Fruit fly (Drosophila melanogaster) whole organism, embryonic: ENCODE measurements around the gene CG45065.

Experiments
- Antp ChIP-seq: fragments of 200-800 bp; sonication (Bioruptor generic); optimal IDR thresholded peaks from 3 replicates; lab custom pipeline; 2016; ENCODE audit warnings: missing biosample characterization, missing genetic modification characterization
- Asciz ChIP-seq: fragments of 200-800 bp; sonication (Bioruptor generic); optimal IDR thresholded peaks from 2 replicates; lab custom pipeline; 2017; ENCODE audit warnings: missing biosample characterization, mild to moderate bottlenecking, missing genetic modification characterization, missing genetic modification reagents
- Atf3 ChIP-seq: fragments of 200-800 bp; sonication (Bioruptor generic); optimal IDR thresholded peaks from 3 replicates; lab custom pipeline; 2016; ENCODE audit warnings: missing biosample characterization, missing genetic modification characterization
- Bdp1 ChIP-seq: fragments of 200-800 bp; sonication (Bioruptor generic); optimal IDR thresholded peaks from 3 replicates; lab custom pipeline; 2016; ENCODE audit warnings: missing biosample characterization, missing genetic modification characterization
- CG11247 ChIP-seq: fragments of 200-800 bp; sonication (Bioruptor generic); IDR thresholded peaks from 2 replicates; pipeline ENCODE4 v1.3.6; 2022; ENCODE audit warnings: missing biosample characterization, missing genetic modification characterization
- CG13624 ChIP-seq: fragments of 200-800 bp; sonication (Bioruptor generic); optimal IDR thresholded peaks from 2 replicates; lab custom pipeline; 2016; ENCODE audit warnings: missing biosample characterization, missing genetic modification characterization
- CG13894 ChIP-seq: fragments of 200-800 bp; sonication (Bioruptor generic); optimal IDR thresholded peaks from 3 replicates; lab custom pipeline; 2018; ENCODE audit warnings: missing biosample characterization, mild to moderate bottlenecking, missing genetic modification characterization, moderate library complexity
- CG14050 ChIP-seq: fragments of 200-800 bp; sonication (Bioruptor generic); IDR thresholded peaks from 3 replicates; pipeline ENCODE4 v1.3.6; 2022; ENCODE audit warnings: missing biosample characterization, missing genetic modification characterization
- CG14710 ChIP-seq: fragments of 200-800 bp; sonication (Bioruptor generic); optimal IDR thresholded peaks from 3 replicates; lab custom pipeline; 2019; ENCODE audit warnings: missing biosample characterization, mild to moderate bottlenecking, missing genetic modification characterization, moderate library complexity
- CG15479 ChIP-seq: fragments of 200-800 bp; sonication (Bioruptor generic); optimal IDR thresholded peaks from 3 replicates; lab custom pipeline; 2019; ENCODE audit warnings: missing biosample characterization, mild to moderate bottlenecking, missing genetic modification characterization, moderate library complexity
- CG1603 ChIP-seq: fragments of 200-800 bp; sonication (Bioruptor generic); optimal IDR thresholded peaks from 2 replicates; lab custom pipeline; 2019; ENCODE audit warnings: missing biosample characterization, mild to moderate bottlenecking, missing genetic modification characterization, moderate library complexity
- CG17328 ChIP-seq: fragments of 200-800 bp; sonication (Bioruptor generic); IDR thresholded peaks from 2 replicates; pipeline ENCODE4 v1.3.6; 2022; ENCODE audit warnings: missing biosample characterization, missing genetic modification characterization
- CG17802 ChIP-seq: fragments of 200-800 bp; sonication (Bioruptor generic); optimal IDR thresholded peaks from 2 replicates; lab custom pipeline; 2018; ENCODE audit warnings: missing biosample characterization, mild to moderate bottlenecking, missing genetic modification characterization, moderate library complexity
- CG18011 ChIP-seq: fragments of 200-800 bp; sonication (Bioruptor generic); optimal IDR thresholded peaks from 2 replicates; lab custom pipeline; 2017; ENCODE audit warnings: missing biosample characterization, missing genetic modification characterization, mild to moderate bottlenecking, moderate library complexity, missing genotype
- CG2116 ChIP-seq: fragments of 200-800 bp; sonication (Bioruptor generic); optimal IDR thresholded peaks from 3 replicates; lab custom pipeline; 2018; ENCODE audit warnings: missing biosample characterization, mild to moderate bottlenecking, missing genetic modification characterization
- CG3163 ChIP-seq: fragments of 200-800 bp; sonication (Bioruptor generic); optimal IDR thresholded peaks from 3 replicates; lab custom pipeline; 2016; ENCODE audit warnings: missing biosample characterization, missing genetic modification characterization
- CG3995 ChIP-seq: fragments of 200-800 bp; sonication (Bioruptor generic); optimal IDR thresholded peaks from 3 replicates; lab custom pipeline; 2016; ENCODE audit warnings: missing biosample characterization, missing genetic modification characterization
- CG4282 ChIP-seq: fragments of 200-800 bp; sonication (Bioruptor generic); optimal IDR thresholded peaks from 2 replicates; lab custom pipeline; 2016; ENCODE audit warnings: missing biosample characterization, missing genetic modification characterization
- CG4820 ChIP-seq: fragments of 200-800 bp; sonication (Bioruptor generic); optimal IDR thresholded peaks from 3 replicates; lab custom pipeline; 2016; ENCODE audit warnings: missing biosample characterization, missing genetic modification characterization
- CG5245 ChIP-seq: fragments of 200-800 bp; sonication (Bioruptor generic); optimal IDR thresholded peaks from 3 replicates; lab custom pipeline; 2016; ENCODE audit warnings: missing biosample characterization, missing genetic modification characterization
- CG7357 ChIP-seq: fragments of 200-800 bp; sonication (Bioruptor generic); IDR thresholded peaks from 3 replicates; pipeline ENCODE4 v1.3.6; 2022; ENCODE audit warnings: missing biosample characterization, missing genetic modification characterization
- CG8924 ChIP-seq: fragments of 200-800 bp; optimal IDR thresholded peaks from 3 replicates; lab custom pipeline; 2019; ENCODE audit warnings: missing biosample characterization, mild to moderate bottlenecking, missing genetic modification characterization, moderate library complexity
- E2f1 ChIP-seq: fragments of 200-800 bp; sonication (Bioruptor generic); IDR thresholded peaks from 2 replicates; pipeline ENCODE4 v1.3.6; 2022; ENCODE audit warnings: missing biosample characterization, missing genetic modification characterization
- Ets97D ChIP-seq: fragments of 200-800 bp; sonication (Bioruptor generic); optimal IDR thresholded peaks from 3 replicates; lab custom pipeline; 2016; ENCODE audit warnings: missing biosample characterization, missing genetic modification characterization
- Fer3 ChIP-seq: fragments of 200-800 bp; sonication (Bioruptor generic); optimal IDR thresholded peaks from 2 replicates; lab custom pipeline; 2018; ENCODE audit warnings: missing biosample characterization, mild to moderate bottlenecking, missing genetic modification characterization, moderate library complexity
- Hsf ChIP-seq: fragments of 200-800 bp; sonication (Bioruptor generic); optimal IDR thresholded peaks from 3 replicates; lab custom pipeline; 2016; ENCODE audit warnings: missing biosample characterization, missing genetic modification characterization
- Lpt ChIP-seq: fragments of >200 bp; optimal IDR thresholded peaks from 2 replicates; lab custom pipeline; 2018; ENCODE audit warnings: missing biosample characterization, missing genetic modification characterization
- MBD-R2 ChIP-seq: fragments of 200-800 bp; sonication (Bioruptor generic); IDR thresholded peaks from 2 replicates; pipeline ENCODE4 v1.3.6; 2022; ENCODE audit warnings: missing biosample characterization, missing genetic modification characterization
- Mes4 ChIP-seq: fragments of 200-800 bp; sonication (Bioruptor generic); optimal IDR thresholded peaks from 2 replicates; lab custom pipeline; 2016; ENCODE audit warnings: missing biosample characterization, missing genetic modification characterization
- NC2β ChIP-seq: fragments of 200-800 bp; sonication (Bioruptor generic); optimal IDR thresholded peaks from 2 replicates; lab custom pipeline; 2016; ENCODE audit warnings: missing biosample characterization, missing genetic modification characterization
- Sox100B ChIP-seq: fragments of 200-800 bp; sonication (Bioruptor generic); optimal IDR thresholded peaks from 3 replicates; lab custom pipeline; 2018; ENCODE audit warnings: missing biosample characterization, mild to moderate bottlenecking, missing genetic modification characterization
- Sry-δ ChIP-seq: fragments of 200-800 bp; sonication (Bioruptor generic); optimal IDR thresholded peaks from 2 replicates; lab custom pipeline; 2016; ENCODE audit warnings: missing biosample characterization, missing genetic modification characterization
- TFAM ChIP-seq: fragments of 200-800 bp; sonication (Bioruptor generic); optimal IDR thresholded peaks from 2 replicates; lab custom pipeline; 2017; ENCODE audit warnings: missing biosample characterization, missing genetic modification characterization, inconsistent platforms
- Vsx1 ChIP-seq: fragments of 200-800 bp; sonication (Bioruptor generic); optimal IDR thresholded peaks from 2 replicates; lab custom pipeline; 2017; ENCODE audit warnings: missing biosample characterization, mild to moderate bottlenecking, missing genetic modification characterization, missing genetic modification reagents
- Xbp1 ChIP-seq: fragments of 200-800 bp; sonication (Bioruptor generic); optimal IDR thresholded peaks from 3 replicates; lab custom pipeline; 2016; ENCODE audit warnings: missing biosample characterization, mild to moderate bottlenecking, missing genetic modification characterization
- abd-A ChIP-seq: fragments of 200-800 bp; sonication (Bioruptor generic); optimal IDR thresholded peaks from 3 replicates; lab custom pipeline; 2019; ENCODE audit warnings: missing biosample characterization, mild to moderate bottlenecking, missing genetic modification characterization, moderate library complexity
- ftz-f1 ChIP-seq: fragments of 200-800 bp; sonication (Bioruptor generic); optimal IDR thresholded peaks from 2 replicates; lab custom pipeline; 2016; ENCODE audit warnings: missing biosample characterization, missing genetic modification characterization
- gce ChIP-seq: fragments of 200-800 bp; sonication (Bioruptor generic); IDR thresholded peaks from 3 replicates; pipeline ENCODE4 v1.3.6; 2022; ENCODE audit warnings: missing biosample characterization, missing genetic modification characterization
- h ChIP-seq: fragments of >200 bp; optimal IDR thresholded peaks from 2 replicates; lab custom pipeline; 2017
- lab ChIP-seq: fragments of 200-800 bp; sonication (Bioruptor generic); optimal IDR thresholded peaks from 3 replicates; lab custom pipeline; 2017; ENCODE audit warnings: missing biosample characterization, missing genetic modification characterization, mild to moderate bottlenecking, moderate library complexity, missing genetic modification reagents
- lola ChIP-seq, 3 experiments: fragments of >200 bp in 2 of 3; fragments of 200-800 bp in 1 of 3; sonication (Bioruptor generic) in 1 of 3; optimal IDR thresholded peaks; 2 replicates each; lab custom pipeline; 2017 to 2019; ENCODE audit warnings: missing biosample characterization in 3 of 3, missing genetic modification characterization in 3 of 3, mild to moderate bottlenecking in 1 of 3, moderate library complexity in 1 of 3
- otp ChIP-seq: fragments of 200-800 bp; sonication (Bioruptor generic); IDR thresholded peaks from 3 replicates; pipeline ENCODE4, ENCODE4 v1.3.6; 2022; ENCODE audit warnings: missing biosample characterization, missing genetic modification characterization
- pum ChIP-seq: fragments of 200-800 bp; sonication (Bioruptor generic); optimal IDR thresholded peaks from 2 replicates; lab custom pipeline; 2016; ENCODE audit warnings: missing biosample characterization, missing genetic modification characterization
- sens ChIP-seq: fragments of 200-800 bp; sonication (Bioruptor generic); peaks from one replicate; lab custom pipeline; 2016; ENCODE audit warnings: missing biosample characterization, missing genetic modification characterization
- sima ChIP-seq: fragments of 200-800 bp; sonication (Bioruptor generic); optimal IDR thresholded peaks from 2 replicates; lab custom pipeline; 2016; ENCODE audit warnings: missing biosample characterization, missing genetic modification characterization
- tio ChIP-seq: fragments of 200-800 bp; sonication (Bioruptor generic); optimal IDR thresholded peaks from 2 replicates; lab custom pipeline; 2017; ENCODE audit warnings: missing biosample characterization, missing genetic modification characterization, inconsistent platforms
- toy ChIP-seq: fragments of 200-800 bp; sonication (Bioruptor generic); IDR thresholded peaks from 2 replicates; pipeline ENCODE4 v1.3.6; 2022; ENCODE audit warnings: missing biosample characterization, missing genetic modification characterization
- tup ChIP-seq: fragments of 200-800 bp; sonication (Bioruptor generic); optimal IDR thresholded peaks from 2 replicates; lab custom pipeline; 2016; ENCODE audit warnings: missing biosample characterization, mild to moderate bottlenecking, missing genetic modification characterization, moderate library complexity
- wdn ChIP-seq: fragments of 200-800 bp; sonication (Bioruptor generic); IDR thresholded peaks from 2 replicates; pipeline ENCODE4 v1.3.6; 2022; ENCODE audit warnings: missing biosample characterization, missing genetic modification characterization
- z ChIP-seq: fragments of 200-800 bp; sonication (Bioruptor generic); IDR thresholded peaks from 3 replicates; pipeline ENCODE4 v1.3.6; 2022; ENCODE audit warnings: missing biosample characterization, missing genetic modification characterization
- zfh2 ChIP-seq: fragments of 200-800 bp; sonication (Bioruptor generic); optimal IDR thresholded peaks from 2 replicates; lab custom pipeline; 2016; ENCODE audit warnings: missing biosample characterization, missing genetic modification characterization

CG45065 gene

DNA sequence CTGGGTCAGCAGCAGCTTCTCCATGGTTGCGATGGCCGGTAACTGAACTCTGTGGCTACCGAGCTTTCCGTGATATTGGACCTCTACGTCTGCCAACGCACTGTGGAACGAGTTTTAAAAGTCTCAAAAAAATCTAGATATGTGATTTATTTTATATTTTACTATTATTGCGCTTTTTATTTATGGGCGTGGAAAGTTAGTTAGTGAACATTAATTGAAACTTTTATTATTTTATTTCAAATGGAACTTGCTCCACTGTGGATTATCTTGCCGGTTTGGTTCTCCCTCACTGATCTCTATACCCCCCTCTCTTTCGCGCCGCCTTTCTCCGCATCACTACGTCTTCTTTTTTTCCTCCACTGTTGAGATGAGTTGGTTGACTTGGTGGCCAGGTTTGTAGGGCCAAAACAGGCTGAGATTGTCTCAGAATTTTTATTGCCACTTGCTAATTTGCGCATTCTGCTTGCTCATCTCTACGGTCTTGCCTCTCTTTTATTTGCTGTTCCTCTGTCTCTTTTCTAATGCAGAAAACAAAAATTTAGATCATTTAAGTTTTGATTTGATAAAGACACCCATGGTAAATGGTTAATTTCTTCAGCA, 33.5 kb downstream of the CG45065 start, which contains the start of gene CG9522 (continued):
- TF ChIP-seq MBD-R2 (GFP tag; lab: Robert Waterston, UW) (peak; percentile 59; the same call in 1 of the 2 replicates), CG8924 (tag; lab: Kevin White, UChicago) (peak; percentile 75), otp (peak; percentile 82), CG14710 (tag; lab: Kevin White, UChicago) (peak; percentile 67), TFAM (GFP tag; lab: Kevin White, UChicago) (no peak), CG3995 (GFP tag; lab: Kevin White, UChicago) (no peak), tup (GFP tag; lab: Kevin White, UChicago) (no peak), lab (GFP tag; lab: Kevin White, UChicago) (peak; percentile 83), Sry-δ (peak; percentile 3), Bdp1 (GFP tag; lab: Kevin White, UChicago) (no peak), CG1603 (no peak), Asciz (peak; percentile 68), Vsx1 (GFP tag; lab: Kevin White, UChicago) (peak; percentile 60), ftz-f1 (no peak), Mes4 (peak; percentile 3), CG13624 (peak; percentile 7), CG15479 (GFP tag; lab: Kevin White, UChicago) (no peak), CG13894 (tag; lab: Kevin White, UChicago) (no peak), NC2β (no peak), Fer3 (tag; lab: Kevin White, UChicago) (peak; percentile 68), Hsf (GFP tag; lab: Kevin White, UChicago) (peak; percentile 72), CG18011 (GFP tag; lab: Kevin White, UChicago) (peak; percentile 8), CG4820 (GFP tag; lab: Kevin White, UChicago) (peak; percentile 75), tio (peak; percentile 54), E2f1 (GFP tag; lab: Robert Waterston, UW) (peak; percentile 69), CG7357 (GFP tag; lab: Robert Waterston, UW) (peak; percentile 53; the same call in 2 of the 3 replicates), Lpt (GFP tag; lab: Kevin White, UChicago) (no peak), lola (GFP tag; optimal IDR thresholded peaks at IDR 0.05; lab: Kevin White, UChicago) (peak in 1 of 3 experiments; percentile 71), CG5245 (GFP tag; lab: Kevin White, UChicago) (peak; percentile 44), pum (peak; percentile 29), h (no peak), CG17802 (peak; percentile 49), gce (GFP tag; lab: Robert Waterston, UW) (peak; percentile 67; the same call in 2 of the 3 replicates), CG4282 (GFP tag; lab: Kevin White, UChicago) (no peak), CG3163 (GFP tag; lab: Kevin White, UChicago) (no peak), CG2116 (GFP tag; lab: Kevin White, UChicago) (peak; percentile 20), CG17328 (GFP tag; lab: Robert Waterston, UW) (peak; percentile 86), Antp (peak; percentile 4), Ets97D (GFP tag; lab: Kevin White, UChicago) (peak; percentile 6), Sox100B (GFP tag; lab: Kevin White, UChicago) (peak; percentile 42), wdn (peak; percentile 58; the same call in 1 of the 2 replicates), CG14050 (GFP tag; lab: Robert Waterston, UW) (peak; percentile 34; the same call in 1 of the 3 replicates), sima (GFP tag; lab: Kevin White, UChicago) (no peak), abd-A (tag; lab: Kevin White, UChicago) (no peak), z (GFP tag; lab: Robert Waterston, UW) (no peak), toy (GFP tag; lab: Robert Waterston, UW) (0 out of 2 replicates have a peak, but pooled peaks have one; percentile 21), Xbp1 (peak; percentile 62), CG11247 (GFP tag; lab: Robert Waterston, UW) (peak; percentile 47; the same call in 1 of the 2 replicates), zfh2 (GFP tag; lab: Kevin White, UChicago) (peak; percentile 3), Atf3 (no peak), sens (GFP tag; lab: Kevin White, UChicago) (peak; percentile 92)
